Fruit fly (Drosophila melanogaster) whole organism, adult: ENCODE results near the gene CG4194.
A peak's percentile ranks its signal among the peaks of the same experiment; 100 is the strongest.

ENCODE experiments used
- CG11617 ChIP-seq: fragments of 200-800 bp; sonication (Bioruptor generic); optimal IDR thresholded peaks from 2 replicates; lab custom pipeline; 2017; ENCODE audit warnings: mild to moderate bottlenecking, missing biosample characterization, missing genetic modification reagents, missing genetic modification characterization
- CG12768 ChIP-seq: fragments of 200-800 bp; sonication (Bioruptor generic); optimal IDR thresholded peaks from 2 replicates; lab custom pipeline; 2017; ENCODE audit warnings: missing biosample characterization, missing genetic modification characterization, mild to moderate bottlenecking, moderate library complexity, missing genetic modification reagents
- CG14711 ChIP-seq: fragments of 200-800 bp; sonication (Bioruptor generic); optimal IDR thresholded peaks from 2 replicates; lab custom pipeline; 2018; ENCODE audit warnings: missing biosample characterization, mild to moderate bottlenecking, missing genetic modification characterization, moderate library complexity
- CG1620 ChIP-seq: fragments of 200-800 bp; sonication (Bioruptor generic); optimal IDR thresholded peaks from 2 replicates; lab custom pipeline; 2016; ENCODE audit warnings: missing biosample characterization, missing genetic modification characterization
- CG33017 ChIP-seq: fragments of 200-800 bp; sonication (Bioruptor generic); optimal IDR thresholded peaks from 2 replicates; lab custom pipeline; 2018; ENCODE audit warnings: missing biosample characterization, mild to moderate bottlenecking, missing genetic modification characterization, moderate library complexity
- CG5204 ChIP-seq: fragments of 200-800 bp; sonication (Bioruptor generic); optimal IDR thresholded peaks from 2 replicates; lab custom pipeline; 2016; ENCODE audit warnings: missing biosample characterization, missing genetic modification characterization
- CG7045 ChIP-seq: fragments of 200-800 bp; sonication (Bioruptor generic); optimal IDR thresholded peaks from 2 replicates; lab custom pipeline; 2017; ENCODE audit warnings: missing biosample characterization, mild to moderate bottlenecking, missing genetic modification characterization
- CG7101 ChIP-seq: fragments of 200-800 bp; sonication (Bioruptor generic); optimal IDR thresholded peaks from 2 replicates; lab custom pipeline; 2018; ENCODE audit warnings: missing biosample characterization, mild to moderate bottlenecking, missing genetic modification characterization, moderate library complexity
- Clk ChIP-seq: fragments of 200-800 bp; sonication (Bioruptor generic); optimal IDR thresholded peaks from 2 replicates; lab custom pipeline; 2017; ENCODE audit warnings: missing biosample characterization, missing genetic modification characterization
- Crg-1 ChIP-seq: fragments of 200-800 bp; sonication (Bioruptor generic); optimal IDR thresholded peaks from 2 replicates; lab custom pipeline; 2016; ENCODE audit warnings: missing biosample characterization, missing genetic modification characterization
- Hr96 ChIP-seq: fragments of 200-800 bp; sonication (Bioruptor generic); optimal IDR thresholded peaks from 2 replicates; lab custom pipeline; 2016; ENCODE audit warnings: missing biosample characterization, missing genetic modification characterization
- Mnt ChIP-seq: fragments of 200-800 bp; sonication (Bioruptor generic); optimal IDR thresholded peaks from 2 replicates; lab custom pipeline; 2016; ENCODE audit warnings: missing biosample characterization, mild to moderate bottlenecking, missing genetic modification characterization
- bab1 ChIP-seq: fragments of 200-800 bp; sonication (Bioruptor generic); optimal IDR thresholded peaks from 3 replicates; lab custom pipeline; 2019; ENCODE audit warnings: missing biosample characterization, mild to moderate bottlenecking, missing genetic modification characterization, moderate library complexity
- cic ChIP-seq: fragments of 200-800 bp; sonication (Bioruptor generic); optimal IDR thresholded peaks from 2 replicates; lab custom pipeline; 2017; ENCODE audit warnings: missing biosample characterization, mild to moderate bottlenecking, missing genetic modification characterization, moderate library complexity
- cnc ChIP-seq, 2 experiments: fragments of >200 bp; optimal IDR thresholded peaks; 2 replicates each; lab custom pipeline; 2017
- kay ChIP-seq: fragments of 200-800 bp; sonication (Bioruptor generic); peaks from one replicate; lab custom pipeline; 2016; ENCODE audit warnings: missing biosample characterization, missing genetic modification characterization, borderline replicate concordance
- ovo ChIP-seq: fragments of 200-800 bp; sonication (Bioruptor generic); optimal IDR thresholded peaks from 2 replicates; lab custom pipeline; 2016; ENCODE audit warnings: missing biosample characterization, missing genetic modification characterization
- pad ChIP-seq: fragments of 200-800 bp; sonication (Bioruptor generic); optimal IDR thresholded peaks from 3 replicates; lab custom pipeline; 2017; ENCODE audit warnings: missing biosample characterization, missing genetic modification characterization, mild to moderate bottlenecking, moderate library complexity, missing genetic modification reagents
- tj ChIP-seq: fragments of 200-800 bp; sonication (Bioruptor generic); optimal IDR thresholded peaks from 3 replicates; lab custom pipeline; 2017; ENCODE audit warnings: missing biosample characterization, mild to moderate bottlenecking, missing genetic modification characterization, moderate library complexity
- toe ChIP-seq: fragments of 200-800 bp; sonication (Bioruptor generic); optimal IDR thresholded peaks from 2 replicates; lab custom pipeline; 2016; ENCODE audit warnings: missing biosample characterization, missing genetic modification characterization

Gene CG4194

DNA sequence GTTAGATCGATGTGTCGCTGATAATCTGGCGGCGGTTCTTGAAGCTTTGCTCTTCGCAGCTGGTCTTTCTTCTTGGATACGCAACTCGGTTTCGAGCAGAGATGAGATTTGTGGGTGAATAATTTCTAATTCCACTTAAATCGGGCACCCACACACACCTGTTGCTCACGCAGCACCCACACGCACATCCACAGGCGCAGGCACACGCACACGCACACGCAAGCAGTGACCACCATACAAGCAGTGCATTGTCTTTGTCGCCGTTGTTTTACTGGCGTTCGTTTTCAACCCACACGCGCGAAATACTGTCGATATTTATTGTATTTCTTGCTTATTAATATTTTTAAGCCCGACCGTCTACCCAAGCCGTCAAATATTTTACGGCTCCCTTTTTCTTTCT lies 27.9 kb downstream of the CG4194 start:
- no peak for TF ChIP-seq CG12768 (GFP tag; lab: Kevin White, UChicago)
- no peak for TF ChIP-seq kay (GFP tag; lab: Kevin White, UChicago)
- TF ChIP-seq Hr96 (GFP tag; lab: Kevin White, UChicago) = no peak
- TF ChIP-seq cic (GFP tag; lab: Kevin White, UChicago) = no peak
- no peak for TF ChIP-seq CG1620 (GFP tag; lab: Kevin White, UChicago)
- no peak for TF ChIP-seq CG33017 (tag; lab: Kevin White, UChicago)
- TF ChIP-seq Crg-1 (GFP tag; lab: Kevin White, UChicago) = no peak
- no peak for TF ChIP-seq CG5204 (GFP tag; lab: Kevin White, UChicago)
- TF ChIP-seq bab1 = no peak
- no peak for TF ChIP-seq ovo (GFP tag; lab: Kevin White, UChicago)
- no peak for TF ChIP-seq CG7045 (GFP tag; lab: Kevin White, UChicago)

DNA sequence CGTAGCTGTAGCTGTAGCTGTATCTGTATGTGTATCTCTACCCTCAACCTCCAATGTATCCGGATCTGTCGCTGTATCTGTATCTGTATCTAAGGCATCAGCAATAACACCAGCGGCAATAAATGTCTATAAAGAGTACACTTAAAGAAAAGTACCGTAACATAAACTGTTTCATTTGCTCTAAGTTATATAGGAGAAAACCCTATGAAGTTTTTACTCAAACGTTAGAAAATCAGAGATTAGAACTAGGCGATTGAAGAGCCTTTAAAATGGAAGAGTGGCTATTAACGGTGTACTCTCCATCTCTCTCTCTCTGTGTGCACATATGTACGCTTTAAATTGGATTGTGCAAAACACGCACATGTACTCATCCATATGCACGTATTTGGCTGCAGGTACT lies 29.9 kb downstream of the CG4194 start:
- TF ChIP-seq tj (GFP tag; lab: Kevin White, UChicago) (no peak), CG33017 (tag; lab: Kevin White, UChicago) (peak; percentile 8), CG14711 (peak; percentile 40), Mnt (GFP tag; lab: Kevin White, UChicago) (no peak)

- TF ChIP-seq CG1620 (GFP tag; lab: Kevin White, UChicago) (no peak), CG11617 (GFP tag; lab: Kevin White, UChicago) (no peak), CG12768 (GFP tag; lab: Kevin White, UChicago) (no peak), toe (GFP tag; lab: Kevin White, UChicago) (no peak), Clk (no peak)
These were observed 35.5 kb downstream of the CG4194 start for dm6 chrX:2103859-2104258.

- no peak for TF ChIP-seq Crg-1 (GFP tag; lab: Kevin White, UChicago)
- no peak for TF ChIP-seq CG5204 (GFP tag; lab: Kevin White, UChicago)
- TF ChIP-seq Hr96 (GFP tag; lab: Kevin White, UChicago) = no peak
- no peak for TF ChIP-seq pad
- TF ChIP-seq CG14711 = no peak
- TF ChIP-seq CG12768 (GFP tag; lab: Kevin White, UChicago) = no peak
These were observed 36.0 kb downstream of the CG4194 start for dm6 chrX:2104365-2104764.

DNA sequence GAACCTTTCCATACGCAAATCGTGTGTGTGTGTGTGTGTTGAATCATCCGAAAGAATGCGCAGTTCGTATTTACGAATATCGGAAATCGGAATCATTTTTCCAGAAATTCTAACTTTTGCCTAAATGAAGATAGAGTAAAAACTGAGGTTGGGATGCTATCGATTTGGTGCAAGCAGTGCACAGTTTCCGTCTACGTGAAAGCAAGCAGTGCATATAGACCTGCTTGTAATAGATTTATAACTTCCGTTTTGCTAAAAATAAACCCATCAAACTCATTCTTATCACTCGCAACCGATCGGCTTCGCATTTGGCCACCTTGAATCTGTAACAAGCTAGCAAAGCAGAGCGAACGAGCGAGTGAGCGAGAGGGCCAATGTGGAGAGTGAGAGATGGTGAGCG lies 38.0 kb downstream of the CG4194 start:
- TF ChIP-seq cic (GFP tag; lab: Kevin White, UChicago) = no peak
- no peak for TF ChIP-seq CG14711

- TF ChIP-seq bab1 (peak; percentile 94), tj (GFP tag; lab: Kevin White, UChicago) (peak; percentile 68), CG5204 (GFP tag; lab: Kevin White, UChicago) (peak; percentile 66), ovo (GFP tag; lab: Kevin White, UChicago) (peak; percentile 85), pad (peak; percentile 74), cnc (optimal IDR thresholded peaks at IDR 0.05; lab: Kevin White, UChicago) (no peak), Hr96 (GFP tag; lab: Kevin White, UChicago) (peak; percentile 89), CG14711 (peak; percentile 87), cic (GFP tag; lab: Kevin White, UChicago) (peak; percentile 93), CG12768 (GFP tag; lab: Kevin White, UChicago) (peak; percentile 86), CG33017 (tag; lab: Kevin White, UChicago) (peak; percentile 87), CG1620 (GFP tag; lab: Kevin White, UChicago) (peak; percentile 80), CG7101 (peak; percentile 95), Crg-1 (GFP tag; lab: Kevin White, UChicago) (peak; percentile 72), toe (GFP tag; lab: Kevin White, UChicago) (peak; percentile 72), kay (GFP tag; lab: Kevin White, UChicago) (no peak), CG7045 (GFP tag; lab: Kevin White, UChicago) (peak; percentile 79), CG11617 (GFP tag; lab: Kevin White, UChicago) (peak; percentile 89), Mnt (GFP tag; lab: Kevin White, UChicago) (peak; percentile 77), Clk (peak; percentile 66)
These were observed 39.5 kb downstream of the CG4194 start for dm6 chrX:2107782-2108409.

DNA sequence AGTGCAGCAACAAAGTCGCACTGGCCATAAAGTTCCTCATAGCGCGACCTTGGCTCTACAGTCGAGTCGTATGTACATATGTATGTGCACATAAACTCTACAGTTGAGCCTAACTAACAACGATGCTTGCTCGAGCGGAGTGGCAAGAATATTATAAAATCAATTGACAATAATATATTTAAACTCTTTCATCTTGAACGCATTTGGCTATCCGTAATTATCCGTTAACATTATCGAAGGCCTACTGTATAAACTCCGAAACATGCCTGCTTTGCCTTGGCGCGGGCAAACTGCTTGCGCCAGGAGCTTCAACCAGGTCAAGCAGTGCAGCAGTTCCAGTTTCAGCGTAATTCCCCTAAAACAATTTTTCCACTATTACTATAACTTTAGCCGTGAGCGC lies 40.2 kb downstream of the CG4194 start:
- no peak for TF ChIP-seq CG11617 (GFP tag; lab: Kevin White, UChicago)
- peak; percentile 54 for TF ChIP-seq kay (GFP tag; lab: Kevin White, UChicago)
- no peak for TF ChIP-seq tj (GFP tag; lab: Kevin White, UChicago)
- no peak for TF ChIP-seq CG1620 (GFP tag; lab: Kevin White, UChicago)
- peak; percentile 64 for TF ChIP-seq CG7045 (GFP tag; lab: Kevin White, UChicago)
- peak; percentile 32 for TF ChIP-seq bab1
- peak; percentile 74 for TF ChIP-seq CG7101
- TF ChIP-seq CG12768 (GFP tag; lab: Kevin White, UChicago) = peak; percentile 62
- no peak for TF ChIP-seq Clk
- TF ChIP-seq Hr96 (GFP tag; lab: Kevin White, UChicago) = no peak
- no peak for TF ChIP-seq cic (GFP tag; lab: Kevin White, UChicago)
- no peak for TF ChIP-seq ovo (GFP tag; lab: Kevin White, UChicago)
- no peak for TF ChIP-seq CG5204 (GFP tag; lab: Kevin White, UChicago)
- no peak for TF ChIP-seq Mnt (GFP tag; lab: Kevin White, UChicago)
- TF ChIP-seq CG33017 (tag; lab: Kevin White, UChicago) = peak; percentile 47
- TF ChIP-seq toe (GFP tag; lab: Kevin White, UChicago) = no peak
- TF ChIP-seq pad = peak; percentile 16
- TF ChIP-seq CG14711 = peak; percentile 71
- TF ChIP-seq Crg-1 (GFP tag; lab: Kevin White, UChicago) = no peak
- no peak for TF ChIP-seq cnc (optimal IDR thresholded peaks at IDR 0.05; lab: Kevin White, UChicago)
